Fruit fly (Drosophila melanogaster) Kc167 (cell line): ENCODE data around the gene GramD1B.

Experiments
- Myc ChIP-seq: fragments of >200 bp; optimal IDR thresholded peaks from 2 replicates; lab custom pipeline; 2017; ENCODE audit warnings: missing external identifiers
- Sin3A ChIP-seq: fragments of >200 bp; optimal IDR thresholded peaks from 2 replicates; lab custom pipeline; 2018; ENCODE audit warnings: missing external identifiers
- h ChIP-seq: fragments of >200 bp; optimal IDR thresholded peaks from 3 replicates; lab custom pipeline; 2018; ENCODE audit warnings: missing external identifiers
- insv ChIP-seq: fragments of >200 bp; optimal IDR thresholded peaks from 3 replicates; lab custom pipeline; 2018; ENCODE audit warnings: missing external identifiers
- psq ChIP-seq: fragments of >200 bp; optimal IDR thresholded peaks from 2 replicates; lab custom pipeline; 2017; ENCODE audit warnings: missing external identifiers
- ttk ChIP-seq: sonication (Bioruptor generic); optimal IDR thresholded peaks from 2 replicates; lab custom pipeline; 2017; ENCODE audit warnings: missing external identifiers

The GramD1B gene

dm6 chr2L:3338566-3339215 lies 34.5 kb downstream of the GramD1B start:
- TF ChIP-seq Myc (lab: Kevin White, UChicago) (no peak), Sin3A (no peak), h (lab: Kevin White, UChicago) (no peak)

- TF ChIP-seq psq (no peak), Sin3A (no peak), h (lab: Kevin White, UChicago) (no peak), Myc (lab: Kevin White, UChicago) (no peak), ttk (lab: Kevin White, UChicago) (no peak), insv (lab: Kevin White, UChicago) (no peak)
These were observed 40.7 kb downstream of the GramD1B start, which contains the start of gene CG15408 for dm6 chr2L:3332514-3332913. TSS of gene CG15408 (plus strand) at chr2L:3332814.

- no peak for TF ChIP-seq ttk (lab: Kevin White, UChicago)
- TF ChIP-seq h (lab: Kevin White, UChicago), result no peak
- no peak for TF ChIP-seq psq
These were observed 42.5 kb downstream of the GramD1B start, which contains the start of gene CG3285 for dm6 chr2L:3330628-3331027. TSS of gene CG3285 (plus strand) at chr2L:3330928.

dm6 chr2L:3327603-3328002 lies 45.6 kb downstream of the GramD1B start, which contains the start of gene CG33282:
TSS of gene CG33282 (plus strand) at chr2L:3327903.
- TF ChIP-seq Myc (lab: Kevin White, UChicago) (no peak), ttk (lab: Kevin White, UChicago) (no peak), psq (no peak), insv (lab: Kevin White, UChicago) (no peak), h (lab: Kevin White, UChicago) (no peak), Sin3A (no peak)

- no peak for TF ChIP-seq Sin3A
These were observed 49.6 kb downstream of the GramD1B start, which contains the start of gene CG33281 for dm6 chr2L:3323319-3324287. TSS of gene CG33281 (plus strand) at chr2L:3324237.

- TF ChIP-seq Sin3A, result no peak
- no peak for TF ChIP-seq h (lab: Kevin White, UChicago)
- no peak for TF ChIP-seq ttk (lab: Kevin White, UChicago)
- TF ChIP-seq psq, result no peak
- TF ChIP-seq Myc (lab: Kevin White, UChicago), result no peak
- no peak for TF ChIP-seq insv (lab: Kevin White, UChicago)
These were observed 53.4 kb downstream of the GramD1B start, which contains the start of the genes Fign and CG8837 for dm6 chr2L:3319731-3320295. TSS of gene Fign (minus strand) at chr2L:3319872. TSS of gene CG8837 (plus strand) at chr2L:3320245.
